Worm (Caenorhabditis elegans): ENCODE measurements around the gene B0280.11.
"Not testable (repeated sequence)": the region's sequence is repeated elsewhere in the genome, so short reads cannot be mapped to it uniquely, and the experiment has no call there.

Gene B0280.11

ce11 chrIII:7128601-7129000 is 9.5 kb downstream of the B0280.11 start, which contains the start of gene viro-2:
Gene viro-2 (plus strand): TSS chrIII:7128901.
- TF ChIP-seq med-1 (GFP tag; optimal IDR thresholded peaks at IDR 0.05; ENCODE audit: insufficient read depth); klf-2 (GFP tag; conservative IDR thresholded peaks at IDR 0.05); ztf-23 (GFP tag; IDR thresholded peaks at IDR 0.05): not testable (repeated sequence)

ce11 chrIII:7124364-7124763 is 13.7 kb downstream of the B0280.11 start, which contains the start of gene B0280.2:
Gene B0280.2 (plus strand): TSS chrIII:7124664.
- no peak for TF ChIP-seq cog-1 (tag; optimal IDR thresholded peaks at IDR 0.05)
- TF ChIP-seq ztf-23 (GFP tag; IDR thresholded peaks at IDR 0.05): no peak
- no peak for TF ChIP-seq med-1 (GFP tag; optimal IDR thresholded peaks at IDR 0.05; ENCODE audit: insufficient read depth)
- TF ChIP-seq T22C8.4 (GFP tag; IDR thresholded peaks at IDR 0.05): no peak
- no peak for TF ChIP-seq ref-1 (GFP tag; conservative IDR thresholded peaks at IDR 0.05)
- no peak for TF ChIP-seq ztf-29 (GFP tag; IDR thresholded peaks at IDR 0.05)
- TF ChIP-seq klf-2 (GFP tag; conservative IDR thresholded peaks at IDR 0.05): no peak
- TF ChIP-seq flt-1 (GFP tag; IDR thresholded peaks at IDR 0.05): no peak
- no peak for TF ChIP-seq tab-1 (GFP tag; IDR thresholded peaks at IDR 0.05)

DNA sequence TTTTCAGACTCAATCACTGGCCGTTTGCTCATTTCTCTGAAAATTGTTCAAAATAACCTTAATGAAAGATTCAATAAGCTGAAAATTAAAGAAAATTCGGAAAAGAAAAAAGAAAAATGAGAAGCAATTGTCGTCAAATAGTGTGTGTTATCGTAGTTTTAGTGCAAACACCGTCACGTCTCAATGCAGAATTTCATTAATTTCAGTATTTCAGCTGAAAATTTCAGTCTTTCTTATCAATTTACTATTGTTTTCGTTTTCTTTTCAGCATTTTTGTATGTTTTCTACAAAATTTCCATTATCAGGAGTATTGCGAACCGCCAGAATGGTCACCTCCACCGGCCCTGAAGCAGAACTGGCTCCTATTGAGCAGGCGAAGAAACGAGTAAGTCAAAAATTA is 15.2 kb downstream of the B0280.11 start, which contains the start of the genes B0280.9 and rpia-1:
Gene B0280.9 (minus strand): TSS at position 36 of the 400 bp plus-strand sequence.
Gene rpia-1 (plus strand): TSS at position 269 of the 400 bp plus-strand sequence.
- TF ChIP-seq flt-1 (GFP tag; IDR thresholded peaks at IDR 0.05) (no peak), T22C8.4 (GFP tag; IDR thresholded peaks at IDR 0.05) (no peak), ref-1 (GFP tag; conservative IDR thresholded peaks at IDR 0.05) (no peak), tab-1 (GFP tag; IDR thresholded peaks at IDR 0.05) (no peak), med-1 (GFP tag; optimal IDR thresholded peaks at IDR 0.05; ENCODE audit: insufficient read depth) (no peak), klf-2 (GFP tag; conservative IDR thresholded peaks at IDR 0.05) (no peak), cog-1 (tag; optimal IDR thresholded peaks at IDR 0.05) (no peak), ztf-23 (GFP tag; IDR thresholded peaks at IDR 0.05) (no peak), ztf-29 (GFP tag; IDR thresholded peaks at IDR 0.05) (no peak)

DNA sequence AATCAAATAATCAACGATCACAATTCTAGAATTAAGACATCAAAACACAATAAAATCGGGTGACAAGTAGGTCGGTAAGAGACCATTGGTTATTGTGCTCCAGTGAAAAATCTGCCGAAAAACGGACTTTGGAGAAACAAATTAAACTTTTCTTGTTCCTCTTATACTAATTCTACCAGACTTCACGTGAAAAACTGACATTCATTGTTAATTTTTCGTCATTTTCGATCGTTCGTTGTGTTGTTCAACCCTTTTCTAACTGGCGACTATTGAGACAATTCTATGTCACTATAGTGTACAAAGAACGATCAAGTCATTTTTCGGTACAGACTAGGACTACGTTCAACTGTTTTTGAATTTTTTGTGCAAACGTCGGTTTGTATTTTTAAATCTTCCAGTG is 17.6 kb downstream of the B0280.11 start:
- TF ChIP-seq cog-1 (tag; optimal IDR thresholded peaks at IDR 0.05) (no peak), ztf-29 (GFP tag; IDR thresholded peaks at IDR 0.05) (no peak), klf-2 (GFP tag; conservative IDR thresholded peaks at IDR 0.05) (no peak)

DNA sequence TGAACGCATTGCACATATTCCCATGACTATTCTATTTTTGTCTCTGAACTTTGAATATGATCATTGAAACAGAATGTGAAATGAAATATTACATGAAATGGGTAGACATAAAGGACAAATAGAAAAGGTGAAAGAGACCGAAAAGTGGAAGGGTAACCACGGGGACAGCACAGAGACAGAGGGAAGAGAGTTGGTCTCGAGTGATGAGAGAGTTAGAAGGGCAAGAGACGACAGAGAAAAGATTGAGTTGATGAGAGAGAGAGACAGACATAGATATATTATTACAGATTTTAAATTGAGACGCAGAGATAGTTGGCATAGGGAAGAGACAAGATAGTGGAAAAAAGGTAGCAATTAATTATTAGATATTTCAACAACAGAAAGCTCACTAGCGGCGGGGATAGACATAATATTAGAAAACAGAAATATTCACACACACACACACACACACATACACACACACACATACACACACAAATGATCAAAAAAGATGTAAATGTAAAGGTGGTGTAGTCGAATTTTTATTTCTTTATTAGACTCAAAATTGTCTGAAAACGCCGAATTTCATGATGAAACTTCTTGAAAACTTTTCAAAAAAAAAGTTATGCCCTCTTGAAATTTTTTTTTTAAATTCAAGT is 21.3 kb downstream of the B0280.11 start:
- TF ChIP-seq ztf-29 (GFP tag; IDR thresholded peaks at IDR 0.05) (no peak), ref-1 (GFP tag; conservative IDR thresholded peaks at IDR 0.05) (no peak), klf-2 (GFP tag; conservative IDR thresholded peaks at IDR 0.05) (no peak), cog-1 (tag; optimal IDR thresholded peaks at IDR 0.05) (peak; percentile 41), T22C8.4 (GFP tag; IDR thresholded peaks at IDR 0.05) (no peak)

- no peak for TF ChIP-seq ztf-29 (GFP tag; IDR thresholded peaks at IDR 0.05)
These were observed 23.1 kb downstream of the B0280.11 start, which contains the start of gene nhr-10 for ce11 chrIII:7114952-7115488. Gene nhr-10 (minus strand): TSS chrIII:7115438.

DNA sequence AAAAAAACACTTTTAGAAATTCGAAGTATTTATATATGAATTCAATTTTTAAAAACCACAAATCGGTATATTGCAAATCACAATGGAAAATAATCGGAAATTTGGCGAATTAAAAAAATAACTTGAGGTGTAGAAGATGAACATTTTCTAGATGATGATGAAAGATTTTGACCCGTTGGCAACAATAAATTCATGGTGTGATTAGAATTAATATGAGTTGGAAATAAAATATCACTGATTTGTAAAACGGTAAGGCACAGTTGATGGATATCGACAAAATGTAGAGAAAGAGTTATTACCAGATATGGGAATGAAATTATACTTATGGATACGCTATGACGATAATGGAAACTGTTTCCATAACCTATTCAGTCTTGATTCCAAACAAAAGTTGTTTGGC is 25.8 kb downstream of the B0280.11 start:
- TF ChIP-seq T22C8.4 (GFP tag; IDR thresholded peaks at IDR 0.05) (no peak), ztf-29 (GFP tag; IDR thresholded peaks at IDR 0.05) (no peak), ref-1 (GFP tag; conservative IDR thresholded peaks at IDR 0.05) (no peak), klf-2 (GFP tag; conservative IDR thresholded peaks at IDR 0.05) (no peak), med-1 (GFP tag; optimal IDR thresholded peaks at IDR 0.05; ENCODE audit: insufficient read depth) (no peak), ztf-23 (GFP tag; IDR thresholded peaks at IDR 0.05) (no peak), tab-1 (GFP tag; IDR thresholded peaks at IDR 0.05) (no peak), cog-1 (tag; optimal IDR thresholded peaks at IDR 0.05) (no peak), flt-1 (GFP tag; IDR thresholded peaks at IDR 0.05) (no peak)

- no peak for TF ChIP-seq cog-1 (tag; optimal IDR thresholded peaks at IDR 0.05)
- no peak for TF ChIP-seq flt-1 (GFP tag; IDR thresholded peaks at IDR 0.05)
- TF ChIP-seq tab-1 (GFP tag; IDR thresholded peaks at IDR 0.05): no peak
- no peak for TF ChIP-seq ref-1 (GFP tag; conservative IDR thresholded peaks at IDR 0.05)
- TF ChIP-seq med-1 (GFP tag; optimal IDR thresholded peaks at IDR 0.05; ENCODE audit: insufficient read depth): no peak
- TF ChIP-seq ztf-23 (GFP tag; IDR thresholded peaks at IDR 0.05): no peak
- no peak for TF ChIP-seq ztf-29 (GFP tag; IDR thresholded peaks at IDR 0.05)
- TF ChIP-seq T22C8.4 (GFP tag; IDR thresholded peaks at IDR 0.05): no peak
- no peak for TF ChIP-seq klf-2 (GFP tag; conservative IDR thresholded peaks at IDR 0.05)
These were observed 26.3 kb downstream of the B0280.11 start, which contains the start of gene B0280.7 for ce11 chrIII:7111793-7112192. Gene B0280.7 (minus strand): TSS chrIII:7111893.

DNA sequence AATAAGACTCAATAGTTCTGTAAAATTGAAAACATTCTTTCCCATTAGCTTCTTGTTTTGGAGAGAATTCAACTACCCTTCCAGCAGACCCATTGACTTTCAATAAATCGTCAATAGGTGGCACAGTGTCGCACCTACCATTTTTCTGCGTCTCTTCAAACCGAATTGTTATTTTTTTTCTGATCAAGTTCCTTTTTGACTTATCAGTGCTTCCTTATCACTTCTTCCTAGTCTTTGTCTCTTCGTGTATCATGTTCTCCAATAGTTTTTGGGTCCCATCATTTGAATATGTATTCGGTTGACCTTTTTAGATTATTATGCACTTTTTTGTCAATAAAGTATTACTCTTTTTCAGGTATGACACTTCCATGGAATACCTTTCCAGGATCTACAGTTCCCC is 30.1 kb downstream of the B0280.11 start, which contains the start of gene odd-1:
Gene odd-1 (plus strand): TSS at position 349 of the 400 bp plus-strand sequence.
- TF ChIP-seq flt-1 (GFP tag; IDR thresholded peaks at IDR 0.05): no peak
- TF ChIP-seq ref-1 (GFP tag; conservative IDR thresholded peaks at IDR 0.05): no peak
- TF ChIP-seq ztf-29 (GFP tag; IDR thresholded peaks at IDR 0.05): no peak
- no peak for TF ChIP-seq klf-2 (GFP tag; conservative IDR thresholded peaks at IDR 0.05)
- no peak for TF ChIP-seq med-1 (GFP tag; optimal IDR thresholded peaks at IDR 0.05; ENCODE audit: insufficient read depth)
- no peak for TF ChIP-seq T22C8.4 (GFP tag; IDR thresholded peaks at IDR 0.05)
- TF ChIP-seq tab-1 (GFP tag; IDR thresholded peaks at IDR 0.05): no peak
- TF ChIP-seq cog-1 (tag; optimal IDR thresholded peaks at IDR 0.05): no peak
- TF ChIP-seq ztf-23 (GFP tag; IDR thresholded peaks at IDR 0.05): no peak

DNA sequence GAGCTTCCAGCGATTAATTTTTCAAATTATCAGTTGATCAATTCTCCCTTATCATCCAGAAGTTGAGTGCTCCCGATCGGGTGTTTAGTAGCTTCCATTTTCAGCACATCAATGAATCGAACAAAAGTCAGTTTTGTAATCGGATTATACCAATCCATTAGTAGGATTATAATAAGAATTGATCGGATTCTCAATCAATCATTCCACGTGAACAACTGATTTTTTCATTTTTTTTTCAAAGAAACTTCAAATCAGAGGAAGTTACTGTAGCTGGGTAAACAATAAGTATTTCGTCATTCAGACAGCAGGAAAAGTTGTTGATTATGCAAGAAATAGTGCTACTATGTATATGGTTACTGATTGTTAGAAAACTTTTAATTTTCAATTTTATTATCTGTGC is 31.2 kb downstream of the B0280.11 start:
- no peak for TF ChIP-seq ztf-23 (GFP tag; IDR thresholded peaks at IDR 0.05)
- TF ChIP-seq ztf-29 (GFP tag; IDR thresholded peaks at IDR 0.05): no peak
